Fruit fly (Drosophila melanogaster) S2 (cell line): Measurements from ENCODE around the gene Pgd.

ENCODE experiments used
- CG8478 ChIP-seq: fragments of >200 bp; optimal IDR thresholded peaks from 2 replicates; lab custom pipeline; 2018
- CTCF ChIP-seq, 2 experiments: fragments of >200 bp; optimal IDR thresholded peaks; 2 replicates each; lab custom pipeline; 2018

Gene Pgd

dm6 chrX:2170424-2170823, 25.5 kb downstream of the Pgd start:
- TF ChIP-seq CTCF (optimal IDR thresholded peaks at IDR 0.05; lab: Kevin White, UChicago) (no peak), CG8478 (no peak)

dm6 chrX:2172420-2172827, 27.5 kb downstream of the Pgd start, which contains the start of gene ND-B14.5A:
Gene ND-B14.5A, plus strand, starts transcription at chrX:2172526.
- TF ChIP-seq CG8478 (no peak), CTCF (optimal IDR thresholded peaks at IDR 0.05; lab: Kevin White, UChicago) (no peak)

- TF ChIP-seq CTCF (optimal IDR thresholded peaks at IDR 0.05; lab: Kevin White, UChicago), result no peak
- no peak for TF ChIP-seq CG8478
These were observed 30.4 kb downstream of the Pgd start, which contains the start of gene Cyp4d14 for dm6 chrX:2175265-2175795. Gene Cyp4d14, minus strand, starts transcription at chrX:2175315.

DNA sequence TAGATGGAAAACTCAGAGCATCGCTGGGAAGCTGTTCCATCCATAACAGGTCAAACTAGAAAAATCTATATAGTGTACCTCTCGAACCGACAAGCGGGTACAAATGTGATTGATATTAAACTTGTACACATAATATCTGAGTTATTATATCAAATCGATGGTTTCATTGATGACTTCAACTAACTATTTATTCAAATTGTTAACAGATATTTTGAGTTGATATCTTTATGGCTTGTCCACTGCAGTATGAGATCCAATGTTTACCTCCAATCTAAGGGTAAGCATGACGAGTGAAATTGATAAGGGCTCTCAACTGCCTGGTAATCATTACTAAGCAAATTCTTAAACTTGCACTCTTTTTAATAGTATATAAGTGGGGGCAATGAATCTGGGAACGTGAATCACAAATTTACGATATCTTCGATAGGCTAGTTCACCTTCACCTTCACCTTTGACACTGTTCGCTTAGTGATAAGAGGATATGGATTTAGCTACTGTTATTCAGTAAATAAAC, 31.1 kb downstream of the Pgd start, which contains the start of gene Cyp4d2:
TSS of gene Cyp4d2 (plus strand) at position 51 of the 514 bp plus-strand sequence.
- TF ChIP-seq CTCF (optimal IDR thresholded peaks at IDR 0.05; lab: Kevin White, UChicago), result no peak
- no peak for TF ChIP-seq CG8478

DNA sequence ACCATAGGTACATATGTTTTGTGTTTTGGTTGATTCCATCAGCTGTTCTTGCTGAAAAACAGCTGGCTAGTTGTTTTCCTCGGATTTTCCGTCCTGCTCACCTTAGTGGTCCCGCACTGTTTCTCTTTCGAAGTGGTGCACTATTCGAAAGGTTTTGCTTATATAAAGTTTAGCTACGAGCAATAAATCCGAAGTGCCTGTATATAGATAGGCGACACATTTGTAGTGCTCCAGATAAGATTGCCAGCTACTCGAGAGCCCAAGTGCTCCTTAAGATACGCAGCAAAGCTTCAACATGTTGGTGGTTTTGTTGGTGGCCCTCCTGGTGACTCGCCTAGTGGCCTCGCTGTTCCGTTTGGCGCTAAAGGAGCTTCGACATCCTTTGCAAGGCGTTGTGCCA, 33.9 kb downstream of the Pgd start, which contains the start of gene Cyp4ae1:
TSS of gene Cyp4ae1 (plus strand) at position 206 of the 400 bp plus-strand sequence.
- no peak for TF ChIP-seq CTCF (optimal IDR thresholded peaks at IDR 0.05; lab: Kevin White, UChicago)
- TF ChIP-seq CG8478, result no peak

dm6 chrX:2180750-2181261, 35.9 kb downstream of the Pgd start, which contains the start of gene pn:
Gene pn, plus strand, starts transcription at chrX:2181211.
- TF ChIP-seq CG8478 (no peak), CTCF (optimal IDR thresholded peaks at IDR 0.05; lab: Kevin White, UChicago) (no peak)

dm6 chrX:2184563-2184962, 39.6 kb downstream of the Pgd start, which contains the start of the genes Nmd3 and CG17776:
Gene Nmd3, minus strand, starts transcription at chrX:2184668.
Gene CG17776, plus strand, starts transcription at chrX:2184725.
- TF ChIP-seq CTCF (optimal IDR thresholded peaks at IDR 0.05; lab: Kevin White, UChicago) (no peak), CG8478 (no peak)

DNA sequence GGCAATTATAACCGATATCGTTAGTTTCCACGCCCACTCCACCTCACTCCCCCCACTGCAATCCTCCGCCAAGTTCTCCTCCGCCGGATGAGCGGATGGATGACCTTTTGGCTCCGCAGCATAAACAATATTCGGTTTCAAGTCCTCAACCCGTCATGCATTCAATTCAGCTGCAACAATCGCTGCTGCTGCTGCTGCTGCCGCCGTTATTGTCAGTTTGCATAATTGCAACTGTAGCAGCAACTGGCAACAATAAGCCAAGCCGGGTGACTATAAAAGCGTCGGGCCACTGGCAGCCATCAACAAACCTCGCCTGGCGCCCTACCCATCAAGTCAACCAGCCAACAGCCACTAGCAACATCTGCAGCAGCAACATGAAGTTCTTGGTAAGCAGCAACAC, 41.6 kb downstream of the Pgd start, which contains the start of gene CG17777:
TSS of gene CG17777 (plus strand) at position 301 of the 400 bp plus-strand sequence.
- TF ChIP-seq CTCF (optimal IDR thresholded peaks at IDR 0.05; lab: Kevin White, UChicago) (no peak), CG8478 (no peak)

DNA sequence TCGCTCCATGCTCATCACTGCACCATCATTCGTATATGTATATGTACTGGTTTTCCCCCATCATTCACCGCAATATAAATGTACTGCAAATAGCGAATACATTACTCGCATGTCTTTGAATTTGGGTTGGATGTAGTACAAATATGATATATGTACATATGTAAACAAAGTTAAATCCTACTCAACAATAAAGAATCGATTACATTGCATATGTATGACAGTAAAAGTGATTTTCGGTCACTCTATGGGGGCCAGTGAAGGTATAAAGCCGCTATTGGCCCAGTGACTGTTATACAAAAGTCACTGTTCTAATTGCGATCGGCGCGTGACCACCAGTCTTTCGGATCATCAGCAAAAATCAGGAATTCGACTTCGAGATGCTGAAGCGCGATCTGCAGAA, 42.6 kb downstream of the Pgd start, which contains the start of gene CG3457:
TSS of gene CG3457 (plus strand) at position 301 of the 400 bp plus-strand sequence.
- TF ChIP-seq CTCF (optimal IDR thresholded peaks at IDR 0.05; lab: Kevin White, UChicago) (no peak), CG8478 (no peak)

DNA sequence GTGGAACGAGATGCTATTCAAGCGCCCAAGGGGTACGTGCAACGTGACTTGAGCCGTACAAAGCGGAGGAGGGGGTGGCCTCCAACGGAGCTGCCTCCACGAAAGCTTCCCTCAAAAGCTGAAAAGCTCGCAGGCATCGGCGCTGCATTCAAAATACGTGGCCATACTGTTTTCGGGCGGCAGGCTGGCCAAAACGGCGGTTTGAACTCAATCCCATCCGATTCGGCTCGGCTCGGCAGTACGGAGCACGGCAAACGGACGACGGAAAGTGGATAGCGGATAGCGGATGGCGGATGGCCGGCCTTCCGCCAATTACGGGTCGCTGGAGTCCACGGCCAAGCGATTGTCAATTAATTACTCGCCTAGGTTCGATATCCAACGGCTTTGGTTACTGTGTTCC, 44.0 kb downstream of the Pgd start, which contains the start of gene Mct1:
TSS of gene Mct1 (plus strand) at position 301 of the 400 bp plus-strand sequence.
- TF ChIP-seq CG8478, result no peak
- no peak for TF ChIP-seq CTCF (optimal IDR thresholded peaks at IDR 0.05; lab: Kevin White, UChicago)

DNA sequence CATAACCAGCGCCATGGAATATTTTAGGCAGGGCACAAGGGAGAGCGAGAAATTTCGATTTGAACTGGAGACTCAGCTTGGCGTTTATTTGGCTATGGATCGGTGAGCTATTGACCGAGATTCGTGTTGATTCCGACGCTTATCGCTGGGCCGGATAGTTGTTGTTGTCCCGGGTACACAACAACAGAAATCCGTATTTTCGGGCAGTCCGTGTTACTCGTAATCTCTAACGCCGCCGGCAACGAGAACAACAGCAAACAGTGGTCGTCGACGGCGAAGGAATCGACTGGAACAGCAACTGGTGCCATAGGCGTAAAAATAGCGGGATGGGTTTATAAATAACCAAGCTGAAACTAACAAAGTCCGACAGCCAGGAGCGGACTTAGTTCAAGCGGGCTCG, 47.0 kb downstream of the Pgd start:
- TF ChIP-seq CG8478 (no peak), CTCF (optimal IDR thresholded peaks at IDR 0.05; lab: Kevin White, UChicago) (no peak)

DNA sequence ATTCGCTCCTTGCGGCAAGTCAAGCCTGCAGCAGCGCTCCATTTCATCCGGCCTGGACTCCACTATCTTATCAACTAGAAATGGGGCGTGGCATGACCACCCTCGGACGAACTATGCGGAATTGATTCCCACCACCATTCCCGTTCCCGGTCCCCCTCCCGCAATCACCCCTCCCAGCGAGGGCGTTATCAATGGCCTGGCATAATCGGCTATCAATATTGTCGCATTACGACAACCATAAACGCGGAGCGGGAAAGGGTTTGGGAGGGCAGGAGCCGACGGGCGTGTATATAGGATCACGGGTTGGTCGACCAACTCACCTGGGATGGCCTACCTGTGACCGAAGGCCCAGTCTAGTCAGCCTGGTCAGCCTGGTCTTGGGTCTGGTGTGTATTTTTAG, 48.2 kb downstream of the Pgd start:
- TF ChIP-seq CG8478 (no peak), CTCF (optimal IDR thresholded peaks at IDR 0.05; lab: Kevin White, UChicago) (no peak)

DNA sequence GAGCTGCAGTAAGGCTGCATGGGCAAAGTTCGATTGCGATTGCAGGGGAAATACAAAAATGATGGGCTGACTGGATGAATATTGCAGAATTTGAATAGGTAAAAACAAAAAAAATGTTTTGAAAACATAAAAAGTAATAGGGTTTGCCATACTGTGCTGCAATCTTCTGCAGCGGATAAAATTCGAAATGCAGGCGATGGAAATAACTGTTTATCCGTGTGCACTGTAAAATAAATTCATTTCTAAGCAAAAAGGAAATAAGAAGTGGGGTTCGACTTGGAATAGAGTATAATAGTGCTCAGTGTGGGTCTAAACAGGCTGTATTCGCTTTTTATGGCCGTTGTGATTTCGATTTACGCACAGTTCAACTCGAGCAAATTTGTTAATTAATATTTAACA, 48.9 kb downstream of the Pgd start, which contains the start of gene CG14053:
TSS of gene CG14053 (minus strand) at position 101 of the 399 bp plus-strand sequence.
- TF ChIP-seq CTCF (optimal IDR thresholded peaks at IDR 0.05; lab: Kevin White, UChicago), result no peak
- TF ChIP-seq CG8478, result no peak

- no peak for TF ChIP-seq CG8478
- TF ChIP-seq CTCF (optimal IDR thresholded peaks at IDR 0.05; lab: Kevin White, UChicago), result no peak
These were observed 49.5 kb downstream of the Pgd start for dm6 chrX:2194208-2195094.

DNA sequence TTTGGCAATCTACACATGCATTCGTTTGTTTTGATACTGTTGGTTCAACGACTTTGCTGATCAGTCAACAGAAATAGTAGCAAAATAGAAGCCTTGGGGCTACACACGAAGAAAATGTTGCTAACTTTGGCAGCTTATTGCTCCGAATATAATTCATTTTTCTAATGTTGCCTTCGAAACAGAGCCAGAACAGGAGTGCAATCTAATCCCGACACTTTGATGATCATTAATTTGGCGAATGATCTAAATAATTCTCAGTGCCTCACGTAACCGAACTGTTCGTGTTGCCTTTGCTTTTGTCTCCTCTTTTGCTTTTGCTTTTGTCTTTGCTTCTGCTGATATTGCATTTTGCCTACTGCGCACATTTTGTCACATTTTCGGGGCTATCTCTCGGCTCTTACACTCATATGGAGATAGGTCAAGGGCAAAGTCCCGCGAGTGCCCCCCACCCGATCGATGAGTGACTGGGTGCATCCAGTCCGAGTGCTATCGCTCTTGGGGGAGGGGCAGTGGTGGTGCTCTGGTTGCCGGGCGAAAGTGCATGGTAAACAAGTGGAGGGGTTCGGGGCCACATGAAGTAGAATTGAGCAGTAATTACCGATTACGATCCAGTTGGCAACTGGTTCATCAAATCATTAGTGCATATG, 51.3 kb downstream of the Pgd start:
- TF ChIP-seq CTCF (optimal IDR thresholded peaks at IDR 0.05; lab: Kevin White, UChicago) (no peak), CG8478 (no peak)
